Worm (Caenorhabditis elegans) whole organism, young adult: Measurements from ENCODE around the gene mrp-3.

Source experiments
- D2030.7 ChIP-seq: fragments of 200-800 bp; sonication (Bioruptor generic); IDR thresholded peaks from 2 replicates; pipeline ENCODE4 v1.3.6; 2022; ENCODE audit warnings: missing genetic modification reagents, missing genetic modification characterization, missing compliant biosample characterization
- F33H1.4 ChIP-seq: fragments of 200-800 bp; sonication (Bioruptor generic); IDR thresholded peaks from 2 replicates; pipeline ENCODE4 v1.3.6; 2022; ENCODE audit warnings: missing genetic modification reagents, missing genetic modification characterization, missing compliant biosample characterization
- Y67H2A.10 ChIP-seq: fragments of 200-800 bp; sonication (Bioruptor generic); conservative IDR thresholded peaks from 2 replicates; pipeline ENCODE4 v1.3.6; 2022; ENCODE audit warnings: missing genetic modification reagents, missing genetic modification characterization, missing compliant biosample characterization
- die-1 ChIP-seq: sonication (generic microtip); optimal IDR thresholded peaks from 2 replicates; lab custom pipeline; 2016; ENCODE audit warnings: missing genotype, mild to moderate bottlenecking, missing genetic modification characterization, missing compliant biosample characterization
- egl-44 ChIP-seq: fragments of 200-800 bp; sonication (Bioruptor generic); IDR thresholded peaks from 2 replicates; pipeline ENCODE4 v1.3.6; 2022; ENCODE audit warnings: missing genetic modification reagents, missing genetic modification characterization, missing compliant biosample characterization
- madf-6 ChIP-seq: fragments of 200-800 bp; sonication (Bioruptor generic); IDR thresholded peaks from 2 replicates; pipeline ENCODE4 v1.3.6; 2022; ENCODE audit warnings: missing genetic modification reagents, missing genetic modification characterization, missing compliant biosample characterization
- nfyb-1 ChIP-seq: fragments of 200-800 bp; sonication (Bioruptor generic); IDR thresholded peaks from 2 replicates; pipeline ENCODE4 v1.3.6; 2022; ENCODE audit warnings: missing genetic modification reagents, missing genetic modification characterization, missing compliant biosample characterization
- nhr-80 ChIP-seq: sonication (generic microtip); optimal IDR thresholded peaks from 2 replicates; lab custom pipeline; 2016; ENCODE audit warnings: missing genetic modification characterization, missing compliant biosample characterization
- repo-1 ChIP-seq: sonication (generic microtip); optimal IDR thresholded peaks from 2 replicates; lab custom pipeline; 2017; ENCODE audit warnings: mild to moderate bottlenecking, missing genetic modification characterization, missing compliant biosample characterization
- snpc-3.4 ChIP-seq: sonication (generic microtip); optimal IDR thresholded peaks from 2 replicates; lab custom pipeline; 2017; ENCODE audit warnings: missing genetic modification characterization, mild to moderate bottlenecking, missing compliant biosample characterization, antibody characterized with exemption, moderate library complexity, missing genotype, missing genetic modification reagents
- unc-62 ChIP-seq: fragments of 150-350 bp; optimal IDR thresholded peaks from 2 replicates; lab custom pipeline; 2014; ENCODE audit warnings: missing biosample characterization, missing genetic modification reagents, missing genetic modification characterization
- ztf-25 ChIP-seq: fragments of 200-800 bp; sonication (Bioruptor generic); IDR thresholded peaks from 2 replicates; pipeline ENCODE4 v1.3.6; 2022; ENCODE audit warnings: missing genetic modification reagents, missing genetic modification characterization, missing compliant biosample characterization

DNA sequence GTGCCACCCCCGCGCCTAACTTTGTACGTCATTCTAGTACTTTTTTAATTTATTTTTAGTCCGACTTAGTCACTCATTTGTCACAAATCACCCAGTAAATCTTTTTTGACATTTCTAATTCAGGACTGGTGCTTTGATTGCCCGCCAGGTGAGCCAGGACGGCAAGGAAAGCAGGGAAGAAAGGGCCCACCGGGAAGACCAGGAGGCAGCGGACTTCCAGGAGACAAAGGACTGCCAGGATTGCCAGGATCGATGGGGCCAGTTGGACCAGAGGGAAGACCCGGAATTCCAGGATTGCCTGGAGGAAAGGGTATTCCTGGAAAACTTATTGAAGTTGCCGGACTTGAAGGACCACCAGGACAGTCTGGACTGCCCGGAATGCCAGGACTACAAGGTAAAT is 14.0 kb upstream of the mrp-3 start:
- no peak for TF ChIP-seq madf-6
- TF ChIP-seq nfyb-1 (GFP tag; lab: Robert Waterston, UW), result no peak
- TF ChIP-seq Y67H2A.10 (GFP tag; lab: Robert Waterston, UW), result no peak
- no peak for TF ChIP-seq repo-1 (tag; lab: Kevin White, UChicago)
- TF ChIP-seq snpc-3.4 (tag; lab: Kevin White, UChicago), result no peak
- no peak for TF ChIP-seq D2030.7 (GFP tag; lab: Robert Waterston, UW)
- no peak for TF ChIP-seq die-1 (tag; lab: Kevin White, UChicago)
- TF ChIP-seq egl-44 (GFP tag; lab: Robert Waterston, UW), result no peak
- TF ChIP-seq unc-62 (GFP tag; lab: Kevin White, UChicago), result no peak
- no peak for TF ChIP-seq ztf-25 (GFP tag; lab: Robert Waterston, UW)
- TF ChIP-seq nhr-80 (tag; lab: Kevin White, UChicago), result no peak
- TF ChIP-seq F33H1.4, result no peak
